Worm (Caenorhabditis elegans) whole organism, young adult: Measurements from ENCODE around the gene Y43F8B.29.
"Not testable (repeated sequence)": the region's sequence is repeated elsewhere in the genome, so short reads cannot be mapped to it uniquely, and the experiment has no call there.

Experiments
- C17E4.6 ChIP-seq: fragments of 200-800 bp; sonication (Bioruptor generic); IDR thresholded peaks from 2 replicates; pipeline ENCODE4 v1.3.6; 2022; ENCODE audit warnings: missing genetic modification reagents, missing genetic modification characterization, missing compliant biosample characterization
- F33H1.4 ChIP-seq: fragments of 200-800 bp; sonication (Bioruptor generic); IDR thresholded peaks from 2 replicates; pipeline ENCODE4 v1.3.6; 2022; ENCODE audit warnings: missing genetic modification reagents, missing genetic modification characterization, missing compliant biosample characterization
- F37B4.10 ChIP-seq: fragments of 200-800 bp; sonication (Bioruptor generic); IDR thresholded peaks from 2 replicates; pipeline ENCODE4 v1.3.6; 2022; ENCODE audit warnings: missing genetic modification characterization, missing compliant biosample characterization
- T26A5.8 ChIP-seq: sonication (generic microtip); optimal IDR thresholded peaks from 2 replicates; lab custom pipeline; 2016; ENCODE audit warnings: missing genetic modification characterization, missing compliant biosample characterization
- Y79H2A.3 ChIP-seq: fragments of 200-800 bp; sonication (Bioruptor generic); conservative IDR thresholded peaks from 2 replicates; pipeline ENCODE4 v1.3.6; 2022; ENCODE audit warnings: missing genetic modification reagents, missing genetic modification characterization, missing compliant biosample characterization
- ZK185.1 ChIP-seq: sonication (generic microtip); optimal IDR thresholded peaks from 2 replicates; lab custom pipeline; 2016; ENCODE audit warnings: mild to moderate bottlenecking, missing genetic modification characterization, missing compliant biosample characterization; ENCODE audit not compliant: poor library complexity, severe bottlenecking
- akir-1 ChIP-seq: fragments of 200-800 bp; sonication (Bioruptor generic); optimal IDR thresholded peaks from 2 replicates; lab custom pipeline; 2018; ENCODE audit warnings: mild to moderate bottlenecking, missing genetic modification characterization, moderate library complexity, missing compliant biosample characterization
- athp-1 ChIP-seq: sonication (generic microtip); optimal IDR thresholded peaks from 2 replicates; lab custom pipeline; 2017; ENCODE audit warnings: mild to moderate bottlenecking, missing genetic modification characterization, missing compliant biosample characterization
- attf-6 ChIP-seq: fragments of 200-800 bp; sonication (Bioruptor generic); IDR thresholded peaks from 2 replicates; pipeline ENCODE4 v1.3.6; 2022; ENCODE audit warnings: missing genetic modification reagents, missing genetic modification characterization, missing compliant biosample characterization
- bed-1 ChIP-seq: fragments of 200-800 bp; sonication (Bioruptor generic); IDR thresholded peaks from 2 replicates; pipeline ENCODE4 v1.3.6; 2022; ENCODE audit warnings: missing genetic modification reagents, missing genetic modification characterization, missing compliant biosample characterization
- bed-2 ChIP-seq: fragments of 200-800 bp; sonication (Bioruptor generic); IDR thresholded peaks from 2 replicates; pipeline ENCODE4 v1.3.6; 2022; ENCODE audit warnings: missing genetic modification reagents, missing genetic modification characterization, missing compliant biosample characterization
- dpff-1 ChIP-seq: sonication (generic microtip); optimal IDR thresholded peaks from 2 replicates; lab custom pipeline; 2017; ENCODE audit warnings: mild to moderate bottlenecking, missing genetic modification characterization, missing compliant biosample characterization
- gei-17 ChIP-seq: fragments of 200-800 bp; sonication (Bioruptor generic); optimal IDR thresholded peaks from 2 replicates; lab custom pipeline; 2018; ENCODE audit warnings: mild to moderate bottlenecking, missing genetic modification characterization, missing compliant biosample characterization
- hlh-12 ChIP-seq: sonication (generic microtip); optimal IDR thresholded peaks from 2 replicates; lab custom pipeline; 2016; ENCODE audit warnings: missing genetic modification characterization, missing compliant biosample characterization
- let-607 ChIP-seq, 2 experiments: fragments of 200-800 bp in 1 of 2; sonication (Bioruptor generic) in 1 of 2; sonication (generic microtip) in 1 of 2; optimal IDR thresholded peaks; 2 replicates each; lab custom pipeline; 2016 to 2018; ENCODE audit warnings: mild to moderate bottlenecking in 2 of 2, missing compliant biosample characterization in 2 of 2, missing genetic modification characterization in 2 of 2, moderate library complexity in 2 of 2, missing genotype in 1 of 2
- lin-54 ChIP-seq: fragments of 200-800 bp; sonication (Bioruptor generic); optimal IDR thresholded peaks from 2 replicates; lab custom pipeline; 2018; ENCODE audit warnings: mild to moderate bottlenecking, missing genetic modification characterization, missing compliant biosample characterization
- lir-1 ChIP-seq: fragments of 200-800 bp; sonication (Bioruptor generic); conservative IDR thresholded peaks from 2 replicates; pipeline ENCODE4 v1.3.6; 2022; ENCODE audit warnings: missing genetic modification reagents, missing genetic modification characterization, missing compliant biosample characterization
- madf-8 ChIP-seq: fragments of 200-800 bp; sonication (Bioruptor generic); conservative IDR thresholded peaks from 2 replicates; pipeline ENCODE4 v1.3.6; 2022; ENCODE audit warnings: missing genetic modification reagents, missing genetic modification characterization, missing compliant biosample characterization
- mel-28 ChIP-seq: sonication (generic microtip); optimal IDR thresholded peaks from 2 replicates; lab custom pipeline; 2016; ENCODE audit warnings: borderline replicate concordance, mild to moderate bottlenecking, missing genetic modification characterization, missing compliant biosample characterization
- mes-4 ChIP-seq: sonication (generic microtip); optimal IDR thresholded peaks from 2 replicates; lab custom pipeline; 2016; ENCODE audit warnings: missing genotype, missing genetic modification characterization, missing compliant biosample characterization
- nfyb-1 ChIP-seq: fragments of 200-800 bp; sonication (Bioruptor generic); IDR thresholded peaks from 2 replicates; pipeline ENCODE4 v1.3.6; 2022; ENCODE audit warnings: missing genetic modification reagents, missing genetic modification characterization, missing compliant biosample characterization
- nhr-120 ChIP-seq: fragments of 200-800 bp; sonication (Bioruptor generic); IDR thresholded peaks from 2 replicates; pipeline ENCODE4 v1.3.6; 2022; ENCODE audit warnings: missing genetic modification characterization, missing compliant biosample characterization
- rcor-1 ChIP-seq: fragments of 200-800 bp; sonication (Bioruptor generic); IDR thresholded peaks from 2 replicates; pipeline ENCODE4 v1.3.6; 2022; ENCODE audit warnings: missing genetic modification reagents, missing genetic modification characterization, missing compliant biosample characterization
- snpc-4 ChIP-seq, 5 experiments: fragments of 150-350 bp in 1 of 5; sonication (generic microtip) in 4 of 5; optimal IDR thresholded peaks; 2 replicates each; lab custom pipeline; 2014 to 2018; ENCODE audit warnings: missing genetic modification characterization in 5 of 5, missing biosample characterization in 3 of 5, antibody characterized with exemption in 2 of 5, mild to moderate bottlenecking in 2 of 5, missing compliant biosample characterization in 2 of 5, missing genotype in 2 of 5, moderate library complexity in 2 of 5, missing genetic modification reagents in 1 of 5
- tbp1 ChIP-seq: fragments of 200-800 bp; sonication (Bioruptor generic); optimal IDR thresholded peaks from 2 replicates; lab custom pipeline; 2018; ENCODE audit warnings: mild to moderate bottlenecking, missing genetic modification characterization, missing compliant biosample characterization
- unc-130 ChIP-seq: sonication (generic microtip); optimal IDR thresholded peaks from 2 replicates; lab custom pipeline; 2016; ENCODE audit warnings: missing genetic modification reagents, missing genetic modification characterization, missing compliant biosample characterization
- xnd-1 ChIP-seq: sonication (generic microtip); optimal IDR thresholded peaks from 2 replicates; lab custom pipeline; 2016; ENCODE audit warnings: missing genotype, missing genetic modification reagents, missing genetic modification characterization, missing compliant biosample characterization
- ztf-18 ChIP-seq: sonication (generic microtip); optimal IDR thresholded peaks from 2 replicates; lab custom pipeline; 2016; ENCODE audit warnings: missing genotype, mild to moderate bottlenecking, missing genetic modification characterization, missing compliant biosample characterization
- ztf-22 ChIP-seq: fragments of 200-800 bp; sonication (Bioruptor generic); optimal IDR thresholded peaks from 2 replicates; lab custom pipeline; 2018; ENCODE audit warnings: mild to moderate bottlenecking, missing genetic modification characterization, moderate library complexity, missing compliant biosample characterization
- ztf-25 ChIP-seq: fragments of 200-800 bp; sonication (Bioruptor generic); IDR thresholded peaks from 2 replicates; pipeline ENCODE4 v1.3.6; 2022; ENCODE audit warnings: missing genetic modification reagents, missing genetic modification characterization, missing compliant biosample characterization

Y43F8B.29 gene

DNA sequence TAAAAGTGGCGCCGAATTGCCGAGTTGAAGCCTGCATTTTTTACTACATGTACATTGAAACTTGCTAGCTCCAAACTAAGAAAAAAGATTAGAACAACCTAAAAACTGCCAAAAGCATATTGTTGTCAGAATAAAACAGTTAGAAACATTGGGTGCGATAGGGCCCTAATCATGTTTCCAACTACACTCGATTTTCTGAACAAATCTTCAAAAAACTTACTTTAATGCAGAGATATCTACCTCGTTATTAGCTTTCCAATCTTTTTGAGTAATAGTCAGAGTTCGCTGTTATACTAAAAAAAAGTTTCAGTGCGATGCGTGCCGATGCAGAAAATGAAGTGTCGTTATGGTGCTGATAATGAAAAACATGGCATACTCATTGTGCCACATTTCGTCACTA is 35.8 kb upstream of the Y43F8B.29 start, which contains the start of the genes Y43F8B.13 and Y43F8B.14:
Y43F8B.13 (plus strand) TSS at position 301 of the 400 bp plus-strand sequence.
Y43F8B.14 (minus strand) TSS at position 322 of the 400 bp plus-strand sequence.
- TF ChIP-seq nfyb-1 (GFP tag; lab: Robert Waterston, UW) (no peak), madf-8 (no peak), ztf-22 (GFP tag; lab: Kevin White, UChicago) (no peak), ztf-25 (no peak), mel-28 (tag; lab: Kevin White, UChicago) (no peak), T26A5.8 (tag; lab: Kevin White, UChicago) (no peak), unc-130 (GFP tag; lab: Kevin White, UChicago) (no peak), ztf-18 (no peak), xnd-1 (tag; lab: Kevin White, UChicago) (no peak), rcor-1 (no peak)

ce11 chrV:19457120-19457519 is 34.3 kb upstream of the Y43F8B.29 start, which contains the start of gene Y43F8B.24:
TSS of gene Y43F8B.24 (plus strand) at chrV:19457420.
- TF ChIP-seq Y79H2A.3 (GFP tag; lab: Robert Waterston, UW) (no peak), F37B4.10 (GFP tag; lab: Robert Waterston, UW) (no peak), madf-8 (no peak), let-607 (tag; optimal IDR thresholded peaks at IDR 0.05; lab: Kevin White, UChicago) (no peak), C17E4.6 (GFP tag; lab: Robert Waterston, UW) (no peak), T26A5.8 (tag; lab: Kevin White, UChicago) (no peak), bed-1 (GFP tag; lab: Robert Waterston, UW) (no peak), attf-6 (GFP tag; lab: Robert Waterston, UW) (no peak), nhr-120 (GFP tag; lab: Robert Waterston, UW) (no peak), bed-2 (GFP tag; lab: Robert Waterston, UW) (no peak), F33H1.4 (GFP tag; lab: Robert Waterston, UW) (no peak)

DNA sequence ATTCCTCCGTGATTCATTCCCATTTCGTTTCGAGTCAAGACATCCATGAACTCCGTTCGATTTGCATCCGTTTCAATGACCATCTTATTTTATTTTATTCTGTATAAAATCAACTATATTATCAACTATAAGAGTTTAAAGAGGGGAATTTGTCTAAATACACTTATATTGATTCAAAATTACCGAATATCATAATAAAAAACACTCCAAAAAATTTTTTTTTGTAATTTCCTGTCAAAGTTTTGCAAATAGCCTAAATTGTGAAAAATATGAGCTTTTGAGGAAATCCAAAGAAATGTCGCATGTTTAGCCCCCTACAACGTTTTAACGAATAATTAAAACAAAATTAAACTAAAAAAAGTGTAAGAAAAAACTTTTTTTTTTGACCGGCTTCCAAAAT is 29.4 kb upstream of the Y43F8B.29 start, which contains the start of gene Y43F8B.15:
Y43F8B.15 (minus strand) TSS at position 101 of the 400 bp plus-strand sequence.
- TF ChIP-seq tbp1 (no peak), lir-1 (GFP tag; lab: Robert Waterston, UW) (no peak), dpff-1 (tag; lab: Kevin White, UChicago) (no peak)

DNA sequence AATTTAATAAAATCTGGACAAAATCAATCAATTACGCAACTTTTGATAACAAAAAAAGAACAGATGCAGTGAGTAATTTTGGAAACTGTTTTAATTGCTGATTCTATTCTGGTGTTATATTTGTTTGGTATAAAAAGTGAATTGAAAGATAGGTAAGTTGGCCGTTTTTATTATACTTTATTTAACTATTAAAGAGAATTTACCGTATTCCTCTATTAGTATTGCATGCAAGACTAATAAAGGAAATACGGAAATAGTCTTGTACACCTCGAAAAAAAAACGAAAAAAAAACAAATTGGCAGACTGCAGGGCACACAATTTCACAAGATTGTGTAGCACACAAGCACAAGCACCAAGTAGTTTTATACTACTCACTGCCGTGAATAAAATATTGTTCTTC is 28.8 kb upstream of the Y43F8B.29 start, which contains the start of gene Y43F8B.25:
Y43F8B.25 (plus strand) TSS at position 301 of the 400 bp plus-strand sequence.
- TF ChIP-seq mes-4 (tag; lab: Kevin White, UChicago) (no peak), athp-1 (tag; lab: Kevin White, UChicago) (no peak), akir-1 (no peak), lin-54 (GFP tag; lab: Kevin White, UChicago) (no peak), ZK185.1 (tag; lab: Kevin White, UChicago) (no peak), dpff-1 (tag; lab: Kevin White, UChicago) (no peak), gei-17 (no peak), bed-2 (GFP tag; lab: Robert Waterston, UW) (no peak), hlh-12 (tag; lab: Kevin White, UChicago) (no peak)
- TF ChIP-seq, all 124 proteins: peak for 0

- TF ChIP-seq snpc-4 (GFP tag; optimal IDR thresholded peaks at IDR 0.05; lab: Kevin White, UChicago), result not testable (repeated sequence)
- TF ChIP-seq snpc-4 (tag; optimal IDR thresholded peaks at IDR 0.05; lab: Kevin White, UChicago), result peak in 2 of 4 experiments; percentile 57 to 82
These were observed 24.6 kb upstream of the Y43F8B.29 start for ce11 chrV:19466775-19467174.
